Fruit fly (Drosophila melanogaster): ENCODE results near the gene Cad87A.

Gene Cad87A

dm6 chr3R:11962739-11963214, 13.8 kb upstream of the Cad87A start, which contains the start of the genes CG3281 and aurA (continued):
- TF ChIP-seq Rfx (GFP tag; IDR thresholded peaks at IDR 0.05) (peak; percentile 76), pfk (GFP tag; optimal IDR thresholded peaks at IDR 0.05) (no peak), fu2 (GFP tag; optimal IDR thresholded peaks at IDR 0.05) (peak; percentile 76), nerfin-1 (tag; optimal IDR thresholded peaks at IDR 0.05) (peak; percentile 65), Trl (optimal IDR thresholded peaks at IDR 0.05) (peak in 1 of 2 experiments; percentile 8), Trl (GFP tag; optimal IDR thresholded peaks at IDR 0.05) (peak; percentile 74), CG15011 (GFP tag; optimal IDR thresholded peaks at IDR 0.05) (no peak), stc (GFP tag; IDR thresholded peaks at IDR 0.05) (no peak), CG31388 (GFP tag; optimal IDR thresholded peaks at IDR 0.05) (no peak), Neu2 (GFP tag; optimal IDR thresholded peaks at IDR 0.05; ENCODE audit: borderline replicate concordance) (peak; percentile 28), Awh (GFP tag; IDR thresholded peaks at IDR 0.05) (no peak), tup (GFP tag; optimal IDR thresholded peaks at IDR 0.05) (peak; percentile 42), ci (GFP tag; IDR thresholded peaks at IDR 0.05) (peak; percentile 34; the same call in 1 of the 3 replicates), eve (GFP tag; optimal IDR thresholded peaks at IDR 0.05) (no peak), Taf1 (GFP tag; IDR thresholded peaks at IDR 0.05) (0 out of 2 replicates have a peak, but pooled peaks have one; percentile 33), az2 (GFP tag; optimal IDR thresholded peaks at IDR 0.05) (peak; percentile 50), CG12219 (GFP tag; optimal IDR thresholded peaks at IDR 0.05) (no peak), CG12299 (tag; optimal IDR thresholded peaks at IDR 0.05) (peak; percentile 10), Xrp1 (GFP tag; IDR thresholded peaks at IDR 0.05) (peak; percentile 51; the same call in 1 of the 2 replicates), CG2199 (GFP tag; IDR thresholded peaks at IDR 0.05) (no peak), wek (GFP tag; optimal IDR thresholded peaks at IDR 0.05) (no peak), HLH3B (GFP tag; IDR thresholded peaks at IDR 0.05) (peak; percentile 19; the same call in 1 of the 2 replicates), CG3163 (GFP tag; optimal IDR thresholded peaks at IDR 0.05) (peak; percentile 48), CG17186 (GFP tag; optimal IDR thresholded peaks at IDR 0.05) (peak; percentile 72), Atf6 (GFP tag; IDR thresholded peaks at IDR 0.05) (peak; percentile 56), Dad (GFP tag; optimal IDR thresholded peaks at IDR 0.05) (peak; percentile 71), gce (GFP tag; IDR thresholded peaks at IDR 0.05) (no peak), stwl (tag; optimal IDR thresholded peaks at IDR 0.05) (peak; percentile 92), Hey (tag; optimal IDR thresholded peaks at IDR 0.05) (no peak), org-1 (GFP tag; optimal IDR thresholded peaks at IDR 0.05) (no peak), eyg (GFP tag; optimal IDR thresholded peaks at IDR 0.05) (peak; percentile 38), CG7839 (tag; optimal IDR thresholded peaks at IDR 0.05) (peak; percentile 71), Dfd (GFP tag; optimal IDR thresholded peaks at IDR 0.05) (no peak), chn (GFP tag; optimal IDR thresholded peaks at IDR 0.05) (peak; percentile 52), CG15073 (GFP tag; optimal IDR thresholded peaks at IDR 0.05) (no peak), Atf3 (GFP tag; optimal IDR thresholded peaks at IDR 0.05) (peak; percentile 49), onecut (GFP tag; IDR thresholded peaks at IDR 0.05) (no peak), BEAF-32 (GFP tag; optimal IDR thresholded peaks at IDR 0.05) (peak; percentile 100), esg (GFP tag; conservative IDR thresholded peaks at IDR 0.05) (peak; percentile 49; the same call in 1 of the 2 replicates), Ets97D (GFP tag; optimal IDR thresholded peaks at IDR 0.05) (peak; percentile 85), CG7786 (GFP tag; optimal IDR thresholded peaks at IDR 0.05) (peak; percentile 82), lmd (GFP tag; IDR thresholded peaks at IDR 0.05) (peak; percentile 60; the same call in 1 of the 2 replicates), mam (GFP tag; optimal IDR thresholded peaks at IDR 0.05) (peak; percentile 85), croc (GFP tag; conservative IDR thresholded peaks at IDR 0.05) (peak; percentile 35), CG4282 (GFP tag; optimal IDR thresholded peaks at IDR 0.05) (peak; percentile 36), CG8359 (GFP tag; optimal IDR thresholded peaks at IDR 0.05; ENCODE audit: borderline replicate concordance) (no peak), CG9215 (GFP tag; IDR thresholded peaks at IDR 0.05) (peak; percentile 84), CG18011 (GFP tag; optimal IDR thresholded peaks at IDR 0.05) (peak; percentile 47), zfh1 (GFP tag; IDR thresholded peaks at IDR 0.05) (no peak), CG30020 (tag; optimal IDR thresholded peaks at IDR 0.05) (peak; percentile 76), zf30C (GFP tag; optimal IDR thresholded peaks at IDR 0.05) (no peak), psq (GFP tag; optimal IDR thresholded peaks at IDR 0.05) (peak; percentile 49)

Measured in whole organism, embryonic.